Worm (Caenorhabditis elegans) whole organism, late embryonic: ENCODE results near the gene pqn-2.

Experiments used
- F13H6.1 ChIP-seq: sonication (generic microtip); optimal IDR thresholded peaks from 2 replicates; lab custom pipeline; 2016; ENCODE audit warnings: missing genetic modification characterization, missing compliant biosample characterization
- K09A11.1 ChIP-seq: sonication (generic microtip); optimal IDR thresholded peaks from 2 replicates; lab custom pipeline; 2017; ENCODE audit warnings: antibody characterized with exemption, mild to moderate bottlenecking, missing genetic modification characterization, missing compliant biosample characterization; ENCODE audit not compliant: insufficient read depth
- T23F11.4 ChIP-seq: fragments of 200-800 bp; sonication (Bioruptor generic); optimal IDR thresholded peaks from 2 replicates; lab custom pipeline; 2018; ENCODE audit warnings: mild to moderate bottlenecking, missing genetic modification characterization, missing compliant biosample characterization
- ahr-1 ChIP-seq: sonication (generic microtip); optimal IDR thresholded peaks from 2 replicates; lab custom pipeline; 2016; ENCODE audit warnings: missing genetic modification characterization, missing compliant biosample characterization
- ama-1 ChIP-seq: fragments of 150-350 bp; optimal IDR thresholded peaks from 2 replicates; lab custom pipeline; 2014
- ceh-24 ChIP-seq: sonication (generic microtip); optimal IDR thresholded peaks from 2 replicates; lab custom pipeline; 2016; ENCODE audit warnings: mild to moderate bottlenecking, missing genetic modification characterization, missing compliant biosample characterization
- ceh-31 ChIP-seq: sonication (generic microtip); optimal IDR thresholded peaks from 2 replicates; lab custom pipeline; 2016; ENCODE audit warnings: missing genetic modification characterization, missing compliant biosample characterization
- ceh-34 ChIP-seq: sonication (generic microtip); optimal IDR thresholded peaks from 2 replicates; lab custom pipeline; 2016; ENCODE audit warnings: mild to moderate bottlenecking, missing genetic modification characterization, missing compliant biosample characterization
- ceh-9 ChIP-seq: sonication (generic microtip); optimal IDR thresholded peaks from 2 replicates; lab custom pipeline; 2016; ENCODE audit warnings: mild to moderate bottlenecking, missing genetic modification characterization, inconsistent platforms, missing compliant biosample characterization
- che-1 ChIP-seq: sonication (generic microtip); optimal IDR thresholded peaks from 2 replicates; lab custom pipeline; 2016; ENCODE audit warnings: mild to moderate bottlenecking, missing genetic modification characterization, missing compliant biosample characterization
- dmd-4 ChIP-seq: sonication (generic microtip); optimal IDR thresholded peaks from 2 replicates; lab custom pipeline; 2016; ENCODE audit warnings: borderline replicate concordance, missing genetic modification characterization, missing compliant biosample characterization
- dve-1 ChIP-seq: sonication (generic microtip); optimal IDR thresholded peaks from 2 replicates; lab custom pipeline; 2017; ENCODE audit warnings: antibody characterized with exemption, mild to moderate bottlenecking, missing genetic modification characterization, missing compliant biosample characterization
- elt-2 ChIP-seq: sonication (generic microtip); optimal IDR thresholded peaks from 2 replicates; lab custom pipeline; 2016; ENCODE audit warnings: missing genetic modification reagents, missing genetic modification characterization, missing compliant biosample characterization
- ets-4 ChIP-seq: sonication (generic microtip); optimal IDR thresholded peaks from 2 replicates; lab custom pipeline; 2016; ENCODE audit warnings: missing genetic modification characterization, missing compliant biosample characterization
- eyg-1 ChIP-seq: sonication (generic microtip); optimal IDR thresholded peaks from 2 replicates; lab custom pipeline; 2016; ENCODE audit warnings: missing genotype, missing genetic modification characterization, missing compliant biosample characterization
- fkh-10 ChIP-seq: fragments of 150-350 bp; optimal IDR thresholded peaks from 2 replicates; lab custom pipeline; 2014; ENCODE audit warnings: missing biosample characterization, missing genetic modification reagents, missing genetic modification characterization
- gmeb-2 ChIP-seq: sonication (generic microtip); optimal IDR thresholded peaks from 2 replicates; lab custom pipeline; 2016; ENCODE audit warnings: missing genetic modification characterization, inconsistent platforms, missing compliant biosample characterization
- hlh-13 ChIP-seq: fragments of 200-800 bp; sonication (Bioruptor generic); optimal IDR thresholded peaks from 2 replicates; lab custom pipeline; 2018; ENCODE audit warnings: mild to moderate bottlenecking, missing genetic modification characterization, missing compliant biosample characterization
- hlh-8 ChIP-seq: sonication (generic microtip); optimal IDR thresholded peaks from 2 replicates; lab custom pipeline; 2016; ENCODE audit warnings: missing genotype, missing genetic modification characterization, missing compliant biosample characterization
- madf-2 ChIP-seq: sonication (generic microtip); optimal IDR thresholded peaks from 2 replicates; lab custom pipeline; 2017; ENCODE audit warnings: missing genetic modification characterization, missing compliant biosample characterization
- mec-3 ChIP-seq: sonication (generic microtip); optimal IDR thresholded peaks from 2 replicates; lab custom pipeline; 2016; ENCODE audit warnings: borderline replicate concordance, missing genetic modification characterization, missing compliant biosample characterization
- nfya-1 ChIP-seq: sonication (generic microtip); optimal IDR thresholded peaks from 2 replicates; lab custom pipeline; 2017; ENCODE audit warnings: missing genetic modification characterization, mild to moderate bottlenecking, missing compliant biosample characterization, antibody characterized with exemption, moderate library complexity
- nhr-11 ChIP-seq: fragments of 150-350 bp; optimal IDR thresholded peaks from 2 replicates; lab custom pipeline; 2014; ENCODE audit warnings: missing biosample characterization, missing genetic modification characterization
- nhr-232 ChIP-seq: sonication (generic microtip); optimal IDR thresholded peaks from 2 replicates; lab custom pipeline; 2016; ENCODE audit warnings: missing genetic modification characterization, missing compliant biosample characterization
- npax-4 ChIP-seq: sonication (generic microtip); optimal IDR thresholded peaks from 2 replicates; lab custom pipeline; 2016; ENCODE audit warnings: missing genetic modification characterization, missing compliant biosample characterization
- odd-2 ChIP-seq: sonication (generic microtip); optimal IDR thresholded peaks from 2 replicates; lab custom pipeline; 2017; ENCODE audit warnings: antibody characterized with exemption, mild to moderate bottlenecking, missing genetic modification characterization, missing compliant biosample characterization
- pha-2 ChIP-seq: sonication (generic microtip); optimal IDR thresholded peaks from 2 replicates; lab custom pipeline; 2017; ENCODE audit warnings: mild to moderate bottlenecking, missing genetic modification characterization, missing compliant biosample characterization
- pha-4 ChIP-seq: fragments of 150-350 bp; optimal IDR thresholded peaks from 2 replicates; lab custom pipeline; 2018; ENCODE audit warnings: missing biosample characterization, missing genetic modification reagents, missing genetic modification characterization
- pros-1 ChIP-seq: fragments of 150-350 bp; optimal IDR thresholded peaks from 2 replicates; lab custom pipeline; 2014; ENCODE audit warnings: missing biosample characterization, missing genetic modification reagents, missing genetic modification characterization
- rnt-1 ChIP-seq: sonication (generic microtip); optimal IDR thresholded peaks from 2 replicates; lab custom pipeline; 2016; ENCODE audit warnings: missing genetic modification characterization, missing compliant biosample characterization
- sox-2 ChIP-seq: fragments of 200-800 bp; sonication (Bioruptor generic); IDR thresholded peaks from 2 replicates; pipeline ENCODE4 v1.3.6; 2022; ENCODE audit warnings: missing genetic modification reagents, missing genetic modification characterization, missing compliant biosample characterization
- tbx-2 ChIP-seq: sonication (generic microtip); optimal IDR thresholded peaks from 2 replicates; lab custom pipeline; 2016; ENCODE audit warnings: missing genetic modification characterization, missing compliant biosample characterization
- ttx-3 ChIP-seq: sonication (generic microtip); optimal IDR thresholded peaks from 2 replicates; lab custom pipeline; 2016; ENCODE audit warnings: missing genetic modification reagents, missing genetic modification characterization, missing compliant biosample characterization
- unc-3 ChIP-seq, 2 experiments: fragments of 200-800 bp in 1 of 2; sonication (Bioruptor generic) in 1 of 2; sonication (generic microtip) in 1 of 2; conservative IDR thresholded peaks in 1 of 2; optimal IDR thresholded peaks in 1 of 2; 2 replicates each; pipeline versions ENCODE4 v1.3.6 to Lab custom; 2016 to 2022; ENCODE audit warnings: missing compliant biosample characterization in 2 of 2, missing genetic modification characterization in 2 of 2, missing genetic modification reagents in 1 of 2
- unc-42 ChIP-seq: sonication (generic microtip); optimal IDR thresholded peaks from 2 replicates; lab custom pipeline; 2016; ENCODE audit warnings: missing genotype, missing genetic modification characterization, missing compliant biosample characterization
- unc-55 ChIP-seq: sonication (generic microtip); optimal IDR thresholded peaks from 2 replicates; lab custom pipeline; 2017; ENCODE audit warnings: missing biosample characterization, missing genetic modification reagents, missing genetic modification characterization
- unc-86 ChIP-seq: sonication (generic microtip); optimal IDR thresholded peaks from 2 replicates; lab custom pipeline; 2016; ENCODE audit warnings: missing genetic modification characterization, missing compliant biosample characterization
- zip-5 ChIP-seq: sonication (generic microtip); optimal IDR thresholded peaks from 2 replicates; lab custom pipeline; 2016; ENCODE audit warnings: missing genetic modification characterization, missing compliant biosample characterization

The pqn-2 gene

DNA sequence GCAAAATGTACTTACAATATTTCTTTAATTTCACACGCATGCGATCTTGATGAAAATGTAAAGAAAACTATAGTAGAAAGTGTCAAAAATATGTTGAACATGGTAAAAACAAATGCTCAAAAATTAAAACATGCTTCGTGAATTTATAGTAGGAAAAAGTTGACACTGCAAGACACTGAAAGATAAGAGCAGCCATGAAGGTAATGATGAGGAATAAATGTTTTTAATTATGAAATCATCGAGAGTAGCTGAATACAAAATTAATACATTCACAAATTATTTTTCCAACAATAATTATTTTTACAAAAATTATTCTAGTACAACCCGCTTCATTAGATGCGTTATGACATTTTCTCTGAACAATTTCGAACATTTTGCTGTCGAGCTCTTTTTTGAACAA, 34.7 kb downstream of the pqn-2 start, which contains the start of gene F15H10.10:
Gene F15H10.10 (minus strand): TSS at position 101 of the 400 bp plus-strand sequence.
- no peak for TF ChIP-seq nhr-232 (tag; lab: Kevin White, UChicago)

DNA sequence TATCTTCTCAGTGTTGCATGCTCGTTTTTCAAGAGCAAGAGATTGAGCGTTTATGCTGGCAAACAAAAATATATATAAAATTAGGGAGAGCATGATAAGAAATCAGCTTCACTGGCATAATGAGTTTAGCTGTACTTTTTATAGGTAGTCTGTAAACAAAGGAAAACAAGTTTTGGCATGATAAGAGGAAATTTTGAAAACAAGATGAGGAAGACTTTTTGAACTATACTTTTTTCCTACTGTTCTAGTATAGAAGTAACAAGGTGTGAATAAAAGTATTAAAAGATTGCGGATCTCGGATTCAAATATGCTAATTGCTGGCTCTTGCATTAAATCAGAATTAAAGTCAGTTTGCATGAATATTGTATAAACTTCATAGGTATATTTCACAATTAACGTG, 36.7 kb downstream of the pqn-2 start, which contains the start of gene F15H10.5:
Gene F15H10.5 (minus strand): TSS at position 101 of the 400 bp plus-strand sequence.
- TF ChIP-seq pha-2 (tag; lab: Kevin White, UChicago) (no peak), hlh-8 (tag; lab: Kevin White, UChicago) (no peak), ceh-24 (tag; lab: Kevin White, UChicago) (no peak), ets-4 (tag; lab: Kevin White, UChicago) (no peak), nhr-232 (tag; lab: Kevin White, UChicago) (no peak), ceh-34 (tag; lab: Kevin White, UChicago) (no peak), unc-3 (GFP tag; conservative IDR thresholded peaks at IDR 0.05; lab: Robert Waterston, UW) (no peak), unc-3 (tag; optimal IDR thresholded peaks at IDR 0.05; lab: Kevin White, UChicago) (no peak), unc-55 (GFP tag; lab: Kevin White, UChicago) (no peak), odd-2 (no peak), K09A11.1 (tag; lab: Kevin White, UChicago) (no peak), gmeb-2 (tag; lab: Kevin White, UChicago) (no peak), hlh-13 (no peak), ceh-9 (tag; lab: Kevin White, UChicago) (no peak), nfya-1 (tag; lab: Kevin White, UChicago) (no peak), unc-42 (no peak), eyg-1 (tag; lab: Kevin White, UChicago) (no peak), zip-5 (tag; lab: Kevin White, UChicago) (no peak), ahr-1 (tag; lab: Kevin White, UChicago) (no peak), elt-2 (tag; lab: Kevin White, UChicago) (no peak)

DNA sequence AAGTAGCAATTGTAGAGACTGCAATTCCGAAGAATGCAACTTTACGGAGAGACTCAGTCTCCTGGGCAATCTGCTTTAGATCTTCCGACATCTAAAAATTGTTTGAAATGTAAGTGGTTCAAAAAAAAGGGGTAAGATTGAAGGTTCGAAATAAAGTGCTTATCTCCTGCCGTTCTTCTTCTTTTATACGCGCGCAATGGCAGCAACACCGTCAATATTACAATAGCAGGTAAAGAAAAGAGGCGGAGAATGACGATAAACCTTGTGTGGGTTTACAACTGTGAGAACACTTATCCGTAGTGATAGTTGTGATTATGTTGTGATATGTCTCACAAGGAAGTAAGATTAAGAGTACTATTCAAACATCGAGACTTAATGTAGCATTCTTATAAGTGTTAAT, 39.6 kb downstream of the pqn-2 start, which contains the start of gene col-13:
Gene col-13 (minus strand): TSS at position 101 of the 400 bp plus-strand sequence.
- TF ChIP-seq T23F11.4 (GFP tag; lab: Kevin White, UChicago), result no peak
- TF ChIP-seq pros-1 (tag; lab: Kevin White, UChicago), result no peak
- no peak for TF ChIP-seq F13H6.1 (tag; lab: Kevin White, UChicago)
- no peak for TF ChIP-seq pha-4 (tag; lab: Kevin White, UChicago)
- TF ChIP-seq hlh-8 (tag; lab: Kevin White, UChicago), result no peak
- no peak for TF ChIP-seq nfya-1 (tag; lab: Kevin White, UChicago)
- TF ChIP-seq che-1, result no peak
- TF ChIP-seq ceh-9 (tag; lab: Kevin White, UChicago), result no peak
- no peak for TF ChIP-seq elt-2 (tag; lab: Kevin White, UChicago)

DNA sequence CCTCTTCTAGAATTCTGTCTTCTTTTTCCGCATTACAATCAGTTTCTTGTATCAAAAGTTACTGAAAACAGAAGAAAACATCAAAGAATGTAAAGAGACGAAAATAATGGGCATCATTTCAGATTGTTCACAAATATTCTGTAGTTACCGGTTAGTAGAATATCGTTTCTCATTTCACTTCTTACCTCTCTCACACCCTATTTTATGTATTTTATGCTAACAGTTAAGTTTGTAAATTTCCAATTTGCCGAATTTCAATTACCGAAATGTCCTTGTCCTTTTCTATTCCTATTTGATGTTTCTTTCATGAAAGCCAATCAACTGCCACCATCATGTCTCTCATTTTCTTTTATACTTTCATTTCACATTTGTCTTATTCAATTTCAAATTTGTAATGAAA, 41.3 kb downstream of the pqn-2 start:
- no peak for TF ChIP-seq sox-2 (GFP tag; lab: Robert Waterston, UW)
- no peak for TF ChIP-seq unc-86 (tag; lab: Kevin White, UChicago)
- TF ChIP-seq dmd-4 (tag; lab: Kevin White, UChicago), result no peak
- TF ChIP-seq hlh-8 (tag; lab: Kevin White, UChicago), result no peak
- TF ChIP-seq ama-1 (lab: Kevin White, UChicago), result no peak
- TF ChIP-seq unc-55 (GFP tag; lab: Kevin White, UChicago), result no peak
- TF ChIP-seq elt-2 (tag; lab: Kevin White, UChicago), result no peak

- TF ChIP-seq dve-1 (no peak), tbx-2 (no peak), ceh-24 (tag; lab: Kevin White, UChicago) (no peak), ttx-3 (tag; lab: Kevin White, UChicago) (no peak), K09A11.1 (tag; lab: Kevin White, UChicago) (no peak), ceh-31 (tag; lab: Kevin White, UChicago) (no peak), hlh-13 (no peak), nfya-1 (tag; lab: Kevin White, UChicago) (no peak), fkh-10 (GFP tag; lab: Kevin White, UChicago) (no peak), mec-3 (no peak), npax-4 (no peak), nhr-11 (tag; lab: Kevin White, UChicago) (no peak), che-1 (no peak), rnt-1 (tag; lab: Kevin White, UChicago) (no peak), madf-2 (tag; lab: Kevin White, UChicago) (no peak), zip-5 (tag; lab: Kevin White, UChicago) (no peak)
Measured at ce11 chrV:10425098-10425497, 42.9 kb downstream of the pqn-2 start, which contains the start of gene col-12. Gene col-12, minus strand, starts transcription at chrV:10425198.
